Worm (Caenorhabditis elegans) whole organism, late embryonic: ENCODE measurements around the gene T20G5.8.

ENCODE experiments used
- ceh-18 ChIP-seq: sonication (generic microtip); optimal IDR thresholded peaks from 2 replicates; lab custom pipeline; 2016; ENCODE audit warnings: missing genetic modification characterization, missing compliant biosample characterization
- ceh-45 ChIP-seq: fragments of 200-800 bp; sonication (Bioruptor generic); IDR thresholded peaks from 2 replicates; pipeline ENCODE4 v1.3.6; 2022; ENCODE audit warnings: missing genetic modification reagents, missing genetic modification characterization, missing compliant biosample characterization
- ets-4 ChIP-seq: sonication (generic microtip); optimal IDR thresholded peaks from 2 replicates; lab custom pipeline; 2016; ENCODE audit warnings: missing genetic modification characterization, missing compliant biosample characterization
- hlh-13 ChIP-seq: fragments of 200-800 bp; sonication (Bioruptor generic); optimal IDR thresholded peaks from 2 replicates; lab custom pipeline; 2018; ENCODE audit warnings: mild to moderate bottlenecking, missing genetic modification characterization, missing compliant biosample characterization
- hlh-30 ChIP-seq: sonication (generic microtip); optimal IDR thresholded peaks from 2 replicates; lab custom pipeline; 2017; ENCODE audit warnings: antibody characterized with exemption, missing genetic modification characterization, missing compliant biosample characterization; ENCODE audit not compliant: insufficient read depth
- hlh-8 ChIP-seq: sonication (generic microtip); optimal IDR thresholded peaks from 2 replicates; lab custom pipeline; 2016; ENCODE audit warnings: missing genotype, missing genetic modification characterization, missing compliant biosample characterization
- mec-3 ChIP-seq: sonication (generic microtip); optimal IDR thresholded peaks from 2 replicates; lab custom pipeline; 2016; ENCODE audit warnings: borderline replicate concordance, missing genetic modification characterization, missing compliant biosample characterization
- nhr-11 ChIP-seq: fragments of 150-350 bp; optimal IDR thresholded peaks from 2 replicates; lab custom pipeline; 2014; ENCODE audit warnings: missing biosample characterization, missing genetic modification characterization
- nhr-232 ChIP-seq: sonication (generic microtip); optimal IDR thresholded peaks from 2 replicates; lab custom pipeline; 2016; ENCODE audit warnings: missing genetic modification characterization, missing compliant biosample characterization
- pha-2 ChIP-seq: sonication (generic microtip); optimal IDR thresholded peaks from 2 replicates; lab custom pipeline; 2017; ENCODE audit warnings: mild to moderate bottlenecking, missing genetic modification characterization, missing compliant biosample characterization
- sox-2 ChIP-seq: fragments of 200-800 bp; sonication (Bioruptor generic); IDR thresholded peaks from 2 replicates; pipeline ENCODE4 v1.3.6; 2022; ENCODE audit warnings: missing genetic modification reagents, missing genetic modification characterization, missing compliant biosample characterization

DNA sequence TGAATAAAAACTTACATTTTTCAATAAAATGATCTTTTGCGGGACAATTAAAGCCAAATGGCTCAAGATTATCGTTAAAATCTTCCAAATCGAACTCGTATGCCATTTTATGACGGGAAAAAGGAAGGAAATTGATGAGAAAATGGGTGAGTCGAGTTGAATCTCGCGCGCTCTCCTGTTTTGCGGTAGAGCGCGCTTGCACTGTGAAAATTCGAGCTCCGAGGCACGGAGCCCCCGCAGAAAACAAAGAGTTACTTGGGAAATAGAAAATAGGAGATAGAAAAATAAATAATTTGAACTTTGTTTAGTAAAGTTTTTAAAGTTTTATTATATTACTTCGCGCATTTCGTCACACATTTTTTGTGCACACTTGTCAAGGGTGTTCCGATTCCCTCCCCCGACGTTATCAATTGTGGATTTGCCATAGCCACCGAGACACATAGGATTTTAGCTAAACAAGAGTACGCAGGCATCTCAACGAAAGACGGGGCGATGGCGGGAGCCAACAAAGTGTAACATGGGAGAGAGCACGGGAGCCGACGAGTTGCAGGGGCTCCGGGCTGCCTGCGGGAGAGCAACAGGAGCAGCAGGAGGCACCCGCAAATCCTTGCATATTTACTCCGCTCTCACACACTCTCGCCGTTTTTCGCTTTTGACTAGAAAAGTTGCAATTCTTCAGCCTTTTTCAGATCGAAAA lies 49.4 kb downstream of the T20G5.8 start, which contains the start of the genes div-1 and cor-1:
- TF ChIP-seq ceh-45 (GFP tag; lab: Robert Waterston, UW) = no peak
- TF ChIP-seq ceh-18 (tag; lab: Kevin White, UChicago) = peak; percentile 76
- TF ChIP-seq hlh-30 (tag; lab: Kevin White, UChicago) = no peak
- no peak for TF ChIP-seq sox-2
- TF ChIP-seq hlh-8 = peak; percentile 4
- no peak for TF ChIP-seq mec-3 (tag; lab: Kevin White, UChicago)
- TF ChIP-seq nhr-232 (tag; lab: Kevin White, UChicago) = no peak
- peak; percentile 24 for TF ChIP-seq ets-4 (tag; lab: Kevin White, UChicago)
- no peak for TF ChIP-seq nhr-11 (tag; lab: Kevin White, UChicago)
- no peak for TF ChIP-seq pha-2 (tag; lab: Kevin White, UChicago)
- TF ChIP-seq hlh-13 (GFP tag; lab: Kevin White, UChicago) = no peak
